Fruit fly (Drosophila melanogaster): Measurements from ENCODE around the gene Or24a.

Gene Or24a

DNA sequence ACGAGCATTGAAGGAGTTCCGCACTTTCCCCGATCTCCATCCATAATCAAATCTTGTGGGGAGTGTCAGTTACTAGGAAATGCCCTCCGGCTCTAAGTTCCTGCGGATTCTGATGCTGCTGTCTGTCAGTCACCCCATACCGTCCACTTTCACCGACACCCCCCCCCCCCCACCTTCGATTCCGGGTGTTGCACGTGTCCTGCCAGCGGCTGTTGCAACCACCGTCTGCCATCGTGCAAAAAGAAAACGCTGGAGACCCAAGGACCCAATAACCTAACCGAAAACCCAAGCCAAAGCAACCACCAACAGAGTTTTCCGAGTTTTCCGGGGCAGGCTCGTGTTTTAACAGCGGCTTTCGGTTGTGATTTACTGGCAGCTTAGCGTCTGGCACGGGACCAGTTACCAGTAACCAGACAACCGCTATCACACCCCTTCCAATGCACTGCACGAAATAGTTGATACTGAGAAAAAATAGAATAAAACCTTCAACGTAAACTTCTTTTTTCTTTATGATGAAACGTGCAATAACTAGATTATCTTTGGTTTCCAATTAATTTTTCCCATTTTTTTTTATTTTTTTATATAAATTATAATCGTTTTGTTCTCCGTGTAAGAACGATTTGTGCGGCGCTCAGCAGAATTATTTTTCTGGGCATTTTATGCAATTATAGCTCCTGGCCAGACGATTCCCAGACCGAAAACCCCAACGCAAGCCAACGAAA, 41.1 kb downstream of the Or24a start (continued):
- TF ChIP-seq CG12155 (GFP tag; optimal IDR thresholded peaks at IDR 0.05): peak; percentile 6
- TF ChIP-seq CG32772 (GFP tag; IDR thresholded peaks at IDR 0.05): peak; percentile 65
- peak; percentile 13 for TF ChIP-seq twi (tag; optimal IDR thresholded peaks at IDR 0.05)
- no peak for TF ChIP-seq CG14965 (GFP tag; optimal IDR thresholded peaks at IDR 0.05; ENCODE audit: borderline replicate concordance)
- peak; percentile 76 for TF ChIP-seq row (GFP tag; IDR thresholded peaks at IDR 0.05)
- no peak for TF ChIP-seq CG2129 (GFP tag; IDR thresholded peaks at IDR 0.05; ENCODE audit: partially characterized antibody)
- no peak for TF ChIP-seq HmgZ (tag; optimal IDR thresholded peaks at IDR 0.05)
- peak; percentile 11 for TF ChIP-seq run (tag; optimal IDR thresholded peaks at IDR 0.05)
- TF ChIP-seq CG2889 (GFP tag; IDR thresholded peaks at IDR 0.05): no peak
- TF ChIP-seq HLHmδ (GFP tag; optimal IDR thresholded peaks at IDR 0.05): no peak
- TF ChIP-seq dysf (GFP tag; IDR thresholded peaks at IDR 0.05): peak; percentile 46; the same call in 2 of the 3 replicates
- TF ChIP-seq MBD-R2 (GFP tag; IDR thresholded peaks at IDR 0.05): no peak
- no peak for TF ChIP-seq Bteb2 (GFP tag; optimal IDR thresholded peaks at IDR 0.05)
- peak; percentile 60 for TF ChIP-seq Ssrp (tag; optimal IDR thresholded peaks at IDR 0.05)
- TF ChIP-seq CG6683 (GFP tag; optimal IDR thresholded peaks at IDR 0.05): peak; percentile 30
- TF ChIP-seq gsb-n (tag; optimal IDR thresholded peaks at IDR 0.05): peak; percentile 74
- no peak for TF ChIP-seq CG9797 (GFP tag; optimal IDR thresholded peaks at IDR 0.05)
- TF ChIP-seq Atf3 (GFP tag; optimal IDR thresholded peaks at IDR 0.05): no peak
- no peak for TF ChIP-seq knrl (GFP tag; IDR thresholded peaks at IDR 0.05; ENCODE audit: partially characterized antibody)
- TF ChIP-seq CG15514 (GFP tag; optimal IDR thresholded peaks at IDR 0.05): peak; percentile 22
- TF ChIP-seq peb (GFP tag; IDR thresholded peaks at IDR 0.05): no peak
- no peak; the same call in 1 of the 2 replicates for TF ChIP-seq CG32532 (GFP tag; IDR thresholded peaks at IDR 0.05)
- no peak for TF ChIP-seq lbe (GFP tag; optimal IDR thresholded peaks at IDR 0.05)
- TF ChIP-seq sima (GFP tag; optimal IDR thresholded peaks at IDR 0.05): no peak
- TF ChIP-seq sob (GFP tag; IDR thresholded peaks at IDR 0.05): peak; percentile 15; the same call in 1 of the 2 replicates
- TF ChIP-seq Oli (tag; optimal IDR thresholded peaks at IDR 0.05): peak; percentile 70
- TF ChIP-seq Six4 (GFP tag; optimal IDR thresholded peaks at IDR 0.05): peak; percentile 42
- TF ChIP-seq Dref (GFP tag; IDR thresholded peaks at IDR 0.05): no peak
- no peak for TF ChIP-seq zfh2 (GFP tag; optimal IDR thresholded peaks at IDR 0.05)
- TF ChIP-seq trem (tag; optimal IDR thresholded peaks at IDR 0.05): peak; percentile 64
- no peak for TF ChIP-seq tx (GFP tag; optimal IDR thresholded peaks at IDR 0.05)
- peak; percentile 48 for TF ChIP-seq lmd (GFP tag; IDR thresholded peaks at IDR 0.05)
- TF ChIP-seq Side (GFP tag; optimal IDR thresholded peaks at IDR 0.05): peak; percentile 1
- no peak for TF ChIP-seq CG13123 (GFP tag; optimal IDR thresholded peaks at IDR 0.05)
- TF ChIP-seq CTCF (GFP tag; optimal IDR thresholded peaks at IDR 0.05): no peak
- TF ChIP-seq Sry-δ (GFP tag; optimal IDR thresholded peaks at IDR 0.05): no peak
- no peak for TF ChIP-seq CG31365 (tag; optimal IDR thresholded peaks at IDR 0.05)
- peak; percentile 33 for TF ChIP-seq Abd-B (GFP tag; optimal IDR thresholded peaks at IDR 0.05)
- peak; percentile 82 for TF ChIP-seq CG2678 (tag; optimal IDR thresholded peaks at IDR 0.05)
- TF ChIP-seq B-H2 (GFP tag; optimal IDR thresholded peaks at IDR 0.05): no peak
- no peak for TF ChIP-seq NC2α (GFP tag; optimal IDR thresholded peaks at IDR 0.05)
- peak; percentile 74 for TF ChIP-seq CG6689 (GFP tag; IDR thresholded peaks at IDR 0.05)
- TF ChIP-seq Poxn (GFP tag; IDR thresholded peaks at IDR 0.05): no peak
- TF ChIP-seq sens-2 (GFP tag; IDR thresholded peaks at IDR 0.05): peak; percentile 50
- TF ChIP-seq Bdp1 (GFP tag; optimal IDR thresholded peaks at IDR 0.05): no peak
- peak; percentile 73 for TF ChIP-seq croc (GFP tag; conservative IDR thresholded peaks at IDR 0.05)
- no peak for TF ChIP-seq Max (GFP tag; optimal IDR thresholded peaks at IDR 0.05)
- peak in 1 of 2 experiments; percentile 47 for TF ChIP-seq chif (GFP tag; optimal IDR thresholded peaks at IDR 0.05)
- peak; percentile 46 for TF ChIP-seq tgo (GFP tag; IDR thresholded peaks at IDR 0.05)
- TF ChIP-seq repo (GFP tag; optimal IDR thresholded peaks at IDR 0.05): no peak
- no peak for TF ChIP-seq CG12236 (GFP tag; optimal IDR thresholded peaks at IDR 0.05)
